Fruit fly (Drosophila melanogaster): ENCODE data around the gene CG3793.

Gene CG3793

dm6 chr2L:15762466-15762865 is 1.6 kb upstream of the CG3793 start, which contains the start of gene Gli (continued):
- TF ChIP-seq chm (GFP tag; IDR thresholded peaks at IDR 0.05) (peak; percentile 71), klu (GFP tag; IDR thresholded peaks at IDR 0.05) (no peak), CG12104 (GFP tag; optimal IDR thresholded peaks at IDR 0.05) (no peak), Atf-2 (GFP tag; optimal IDR thresholded peaks at IDR 0.05) (no peak), Dll (GFP tag; IDR thresholded peaks at IDR 0.05; ENCODE audit: partially characterized antibody) (0 out of 4 replicates have a peak, but pooled peaks have one; percentile 29), Sox100B (GFP tag; optimal IDR thresholded peaks at IDR 0.05) (no peak), CG17186 (GFP tag; optimal IDR thresholded peaks at IDR 0.05) (no peak), Sry-β (GFP tag; optimal IDR thresholded peaks at IDR 0.05) (no peak), nerfin-1 (tag; optimal IDR thresholded peaks at IDR 0.05) (no peak), CG10147 (GFP tag; optimal IDR thresholded peaks at IDR 0.05) (peak; percentile 29), Vsx1 (GFP tag; optimal IDR thresholded peaks at IDR 0.05) (no peak), CG10654 (GFP tag; optimal IDR thresholded peaks at IDR 0.05) (no peak), Aef1 (GFP tag; IDR thresholded peaks at IDR 0.05) (no peak), CG2678 (tag; optimal IDR thresholded peaks at IDR 0.05) (no peak), Atf3 (GFP tag; optimal IDR thresholded peaks at IDR 0.05) (no peak), CG2712 (tag; optimal IDR thresholded peaks at IDR 0.05) (peak; percentile 4), CG6791 (GFP tag; IDR thresholded peaks at IDR 0.05; ENCODE audit: partially characterized antibody) (peak; percentile 50; the same call in 1 of the 3 replicates), CG6765 (GFP tag; optimal IDR thresholded peaks at IDR 0.05) (no peak), CG43689 (GFP tag; IDR thresholded peaks at IDR 0.05) (no peak), CG5953 (GFP tag; IDR thresholded peaks at IDR 0.05) (no peak), CG3407 (GFP tag; optimal IDR thresholded peaks at IDR 0.05) (no peak), CG12942 (GFP tag; optimal IDR thresholded peaks at IDR 0.05) (no peak), disco-r (GFP tag; optimal IDR thresholded peaks at IDR 0.05) (no peak), Myb (GFP tag; optimal IDR thresholded peaks at IDR 0.05) (peak; percentile 60), hkb (optimal IDR thresholded peaks at IDR 0.05) (no peak), hkb (GFP tag; IDR thresholded peaks at IDR 0.05) (peak; percentile 56), CG34376 (GFP tag; optimal IDR thresholded peaks at IDR 0.05) (peak; percentile 75), CG8281 (tag; optimal IDR thresholded peaks at IDR 0.05) (no peak), jigr1 (GFP tag; IDR thresholded peaks at IDR 0.05) (no peak), Camta (GFP tag; optimal IDR thresholded peaks at IDR 0.05) (peak; percentile 18), CG32772 (GFP tag; IDR thresholded peaks at IDR 0.05) (no peak), tin (GFP tag; optimal IDR thresholded peaks at IDR 0.05) (no peak), Ravus (GFP tag; IDR thresholded peaks at IDR 0.05) (no peak), vfl (GFP tag; optimal IDR thresholded peaks at IDR 0.05) (peak; percentile 10), pho (GFP tag; optimal IDR thresholded peaks at IDR 0.05) (no peak), CG32532 (GFP tag; IDR thresholded peaks at IDR 0.05) (peak; percentile 67), CG11398 (GFP tag; optimal IDR thresholded peaks at IDR 0.05) (no peak), CG11456 (GFP tag; IDR thresholded peaks at IDR 0.05) (peak; percentile 54; the same call in 2 of the 3 replicates), D (optimal IDR thresholded peaks at IDR 0.05) (no peak), D (GFP tag; optimal IDR thresholded peaks at IDR 0.05) (no peak), CG7745 (tag; optimal IDR thresholded peaks at IDR 0.05) (no peak), pb (GFP tag; optimal IDR thresholded peaks at IDR 0.05) (peak; percentile 62), Dad (GFP tag; optimal IDR thresholded peaks at IDR 0.05) (peak; percentile 19), CG13287 (GFP tag; IDR thresholded peaks at IDR 0.05; ENCODE audit: partially characterized antibody) (peak; percentile 72), CG6175 (GFP tag; IDR thresholded peaks at IDR 0.05) (peak; percentile 35; the same call in 1 of the 3 replicates), NC2α (GFP tag; optimal IDR thresholded peaks at IDR 0.05) (no peak), HLHmδ (GFP tag; optimal IDR thresholded peaks at IDR 0.05) (peak; percentile 8), CG11723 (GFP tag; optimal IDR thresholded peaks at IDR 0.05) (no peak), tio (GFP tag; optimal IDR thresholded peaks at IDR 0.05) (no peak), ara (GFP tag; IDR thresholded peaks at IDR 0.05) (no peak), en (GFP tag; optimal IDR thresholded peaks at IDR 0.05) (no peak), CG3281 (GFP tag; optimal IDR thresholded peaks at IDR 0.05) (no peak), salm (tag; optimal IDR thresholded peaks at IDR 0.05) (no peak)

Data from whole organism, embryonic.